Fruit fly (Drosophila melanogaster) whole organism, wandering third instar larva: ENCODE data around the gene CG6873.

Experiments used
- Abd-B ChIP-seq: fragments of >200 bp; optimal IDR thresholded peaks from 2 replicates; lab custom pipeline; 2017; ENCODE audit warnings: missing biosample characterization, missing genetic modification characterization
- CG32264 ChIP-seq: fragments of 200-800 bp; sonication (Bioruptor generic); optimal IDR thresholded peaks from 2 replicates; lab custom pipeline; 2016; ENCODE audit warnings: missing biosample characterization, missing genetic modification characterization
- CG9705 ChIP-seq: fragments of 200-800 bp; sonication (Bioruptor generic); optimal IDR thresholded peaks from 2 replicates; lab custom pipeline; 2018; ENCODE audit warnings: missing biosample characterization, mild to moderate bottlenecking, missing genetic modification characterization
- CrebA ChIP-seq: fragments of 200-800 bp; sonication (Bioruptor generic); optimal IDR thresholded peaks from 2 replicates; lab custom pipeline; 2016; ENCODE audit warnings: missing biosample characterization, mild to moderate bottlenecking, missing genetic modification characterization, borderline replicate concordance
- Dfd ChIP-seq: fragments of >200 bp; optimal IDR thresholded peaks from 2 replicates; lab custom pipeline; 2017; ENCODE audit warnings: missing biosample characterization, missing genetic modification characterization
- Dif ChIP-seq: fragments of 200-275, 200-300 bp; sonication (Bioruptor generic); optimal IDR thresholded peaks from 2 replicates; lab custom pipeline; 2018; ENCODE audit warnings: missing biosample characterization, missing genetic modification characterization; ENCODE audit not compliant: partially characterized antibody
- GATAd ChIP-seq: sonication (Bioruptor generic); optimal IDR thresholded peaks from 2 replicates; lab custom pipeline; 2016; ENCODE audit warnings: missing biosample characterization, missing genetic modification characterization
- HLH106 ChIP-seq: fragments of 200-800 bp; optimal IDR thresholded peaks from 3 replicates; lab custom pipeline; 2019; ENCODE audit warnings: missing biosample characterization, mild to moderate bottlenecking, missing genetic modification characterization, moderate library complexity
- Hnf4 ChIP-seq: fragments of 200-800 bp; sonication (Bioruptor generic); optimal IDR thresholded peaks from 2 replicates; lab custom pipeline; 2016; ENCODE audit warnings: missing biosample characterization, mild to moderate bottlenecking, missing genetic modification characterization
- Hr78 ChIP-seq: fragments of >200 bp; optimal IDR thresholded peaks from 2 replicates; lab custom pipeline; 2017; ENCODE audit warnings: missing biosample characterization, missing genetic modification characterization
- Hr83 ChIP-seq: fragments of 200-300 bp; sonication (Bioruptor generic); optimal IDR thresholded peaks from 2 replicates; lab custom pipeline; 2016; ENCODE audit warnings: missing biosample characterization, mild to moderate bottlenecking, missing genetic modification characterization, moderate library complexity; ENCODE audit not compliant: poor library complexity, severe bottlenecking
- Jra ChIP-seq: sonication (Bioruptor generic); optimal IDR thresholded peaks from 2 replicates; lab custom pipeline; 2016; ENCODE audit warnings: missing biosample characterization, missing genetic modification characterization
- Mio ChIP-seq: sonication (Bioruptor generic); optimal IDR thresholded peaks from 2 replicates; lab custom pipeline; 2016; ENCODE audit warnings: missing biosample characterization, missing genetic modification characterization
- Myc ChIP-seq: fragments of >200 bp; optimal IDR thresholded peaks from 2 replicates; lab custom pipeline; 2017
- N ChIP-seq: fragments of >200 bp; optimal IDR thresholded peaks from 2 replicates; lab custom pipeline; 2018; ENCODE audit warnings: missing biosample characterization, missing external identifiers, missing genetic modification characterization
- Rel ChIP-seq, 2 experiments: fragments of 200-800 bp; sonication (Bioruptor generic) in 1 of 2; optimal IDR thresholded peaks; 2 replicates in 1 of 2; 3 replicates in 1 of 2; lab custom pipeline; 2016 to 2019; ENCODE audit warnings: mild to moderate bottlenecking in 2 of 2, missing biosample characterization in 2 of 2, missing genetic modification characterization in 2 of 2, moderate library complexity in 1 of 2
- Sp1 ChIP-seq: fragments of 200-800 bp; sonication (Bioruptor generic); optimal IDR thresholded peaks from 3 replicates; lab custom pipeline; 2019; ENCODE audit warnings: missing biosample characterization, mild to moderate bottlenecking, missing genetic modification characterization, moderate library complexity
- Vsx2 ChIP-seq: fragments of 200-300, 225-300 bp; sonication (Bioruptor generic); optimal IDR thresholded peaks from 2 replicates; lab custom pipeline; 2018; ENCODE audit warnings: missing biosample characterization, missing genetic modification characterization; ENCODE audit not compliant: partially characterized antibody
- br ChIP-seq: fragments of 200-800 bp; sonication (Bioruptor generic); optimal IDR thresholded peaks from 2 replicates; lab custom pipeline; 2016; ENCODE audit warnings: missing biosample characterization, missing genetic modification characterization
- brk ChIP-seq: fragments of 200-800 bp; sonication (Bioruptor generic); optimal IDR thresholded peaks from 2 replicates; lab custom pipeline; 2016; ENCODE audit warnings: missing biosample characterization, mild to moderate bottlenecking, missing genetic modification characterization
- dl ChIP-seq, 2 experiments: fragments of 175-275, 200-275 bp in 1 of 2; fragments of 200-275 bp in 1 of 2; sonication (Bioruptor generic); optimal IDR thresholded peaks; lab custom pipeline; 2018; ENCODE audit warnings: mild to moderate bottlenecking in 2 of 2, missing biosample characterization in 2 of 2, missing genetic modification characterization in 2 of 2, moderate library complexity in 2 of 2; ENCODE audit not compliant: partially characterized antibody in 2 of 2, insufficient read depth in 1 of 2
- dmrt93B ChIP-seq: fragments of 200-800 bp; sonication (Bioruptor generic); optimal IDR thresholded peaks from 2 replicates; lab custom pipeline; 2018; ENCODE audit warnings: missing biosample characterization, mild to moderate bottlenecking, missing genetic modification characterization
- dsf ChIP-seq: sonication (Bioruptor generic); optimal IDR thresholded peaks from 2 replicates; lab custom pipeline; 2016; ENCODE audit warnings: missing biosample characterization, missing genetic modification characterization, borderline replicate concordance
- fru ChIP-seq: fragments of 200-800 bp; sonication (Bioruptor generic); optimal IDR thresholded peaks from 3 replicates; lab custom pipeline; 2016; ENCODE audit warnings: missing biosample characterization, mild to moderate bottlenecking, missing genetic modification characterization
- h ChIP-seq: fragments of 200-800 bp; sonication (Bioruptor generic); optimal IDR thresholded peaks from 3 replicates; lab custom pipeline; 2016; ENCODE audit warnings: missing biosample characterization, mild to moderate bottlenecking, missing genetic modification characterization
- jim ChIP-seq: fragments of 175-275, 200-325 bp; sonication (Bioruptor generic); optimal IDR thresholded peaks from 2 replicates; lab custom pipeline; 2016; ENCODE audit warnings: missing biosample characterization, mild to moderate bottlenecking, missing genetic modification characterization
- lola ChIP-seq: fragments of >200 bp; optimal IDR thresholded peaks from 2 replicates; lab custom pipeline; 2017; ENCODE audit warnings: missing biosample characterization, missing genetic modification characterization
- pan ChIP-seq: fragments of >200 bp; optimal IDR thresholded peaks from 2 replicates; lab custom pipeline; 2017
- psq ChIP-seq: fragments of 200-800 bp; sonication (Bioruptor generic); optimal IDR thresholded peaks from 3 replicates; lab custom pipeline; 2017; ENCODE audit warnings: missing biosample characterization, mild to moderate bottlenecking, missing genetic modification characterization, moderate library complexity
- rgr ChIP-seq: fragments of 200-800 bp; sonication (Bioruptor generic); optimal IDR thresholded peaks from 3 replicates; lab custom pipeline; 2016; ENCODE audit warnings: missing biosample characterization, mild to moderate bottlenecking, missing genetic modification characterization
- sage ChIP-seq: fragments of 200-800 bp; sonication (Bioruptor generic); optimal IDR thresholded peaks from 2 replicates; lab custom pipeline; 2016; ENCODE audit warnings: missing biosample characterization, mild to moderate bottlenecking, missing genetic modification characterization
- sv ChIP-seq: fragments of 200-800 bp; sonication (Bioruptor generic); optimal IDR thresholded peaks from 3 replicates; lab custom pipeline; 2016; ENCODE audit warnings: missing biosample characterization, missing genetic modification characterization
- tai ChIP-seq: sonication (Bioruptor generic); optimal IDR thresholded peaks from 2 replicates; lab custom pipeline; 2016; ENCODE audit warnings: missing biosample characterization, missing genetic modification characterization
- usp ChIP-seq: fragments of >200 bp; optimal IDR thresholded peaks from 2 replicates; lab custom pipeline; 2017; ENCODE audit warnings: missing biosample characterization, missing genetic modification characterization

CG6873 gene

dm6 chrX:18773817-18774216 is 34.1 kb upstream of the CG6873 start, which contains the start of gene CCKLR-17D3:
Gene CCKLR-17D3 (minus strand): TSS chrX:18774027.
- TF ChIP-seq CG32264 (no peak), Sp1 (GFP tag; lab: Kevin White, UChicago) (no peak), usp (GFP tag; lab: Kevin White, UChicago) (no peak), dsf (no peak), Rel (GFP tag; optimal IDR thresholded peaks at IDR 0.05; lab: Kevin White, UChicago) (no peak), Rel (tag; optimal IDR thresholded peaks at IDR 0.05; lab: Kevin White, UChicago) (no peak), dl (GFP tag; optimal IDR thresholded peaks at IDR 0.05; lab: Kevin White, UChicago; ENCODE audit: insufficient read depth in 1 of 2, partially characterized antibody in 2 of 2) (no peak), HLH106 (tag; lab: Kevin White, UChicago) (no peak), sage (GFP tag; lab: Kevin White, UChicago) (no peak), Jra (GFP tag; lab: Kevin White, UChicago) (no peak), GATAd (GFP tag; lab: Kevin White, UChicago) (no peak)

dm6 chrX:18771995-18772394 is 32.3 kb upstream of the CG6873 start:
- TF ChIP-seq Dif (GFP tag; lab: Kevin White, UChicago) (no peak), Hr78 (peak; percentile 35), Hnf4 (GFP tag; lab: Kevin White, UChicago) (no peak), Vsx2 (GFP tag; lab: Kevin White, UChicago) (no peak), brk (GFP tag; lab: Kevin White, UChicago) (no peak), tai (GFP tag; lab: Kevin White, UChicago) (no peak), CG9705 (GFP tag; lab: Kevin White, UChicago) (no peak), sage (GFP tag; lab: Kevin White, UChicago) (no peak), Abd-B (GFP tag; lab: Kevin White, UChicago) (no peak), Hr83 (GFP tag; lab: Kevin White, UChicago) (no peak), dsf (no peak), lola (no peak), CG32264 (no peak), br (no peak), h (no peak), GATAd (GFP tag; lab: Kevin White, UChicago) (no peak), psq (GFP tag; lab: Kevin White, UChicago) (no peak), Myc (lab: Kevin White, UChicago) (peak; percentile 83), fru (GFP tag; lab: Kevin White, UChicago) (no peak), Dfd (GFP tag; lab: Kevin White, UChicago) (no peak), N (GFP tag; lab: Kevin White, UChicago) (peak; percentile 87), pan (lab: Kevin White, UChicago) (no peak), rgr (GFP tag; lab: Kevin White, UChicago) (no peak), CrebA (GFP tag; lab: Kevin White, UChicago) (no peak)

dm6 chrX:18771356-18771755 is 31.7 kb upstream of the CG6873 start:
- TF ChIP-seq sage (GFP tag; lab: Kevin White, UChicago) (no peak), sv (no peak), tai (GFP tag; lab: Kevin White, UChicago) (no peak), Dfd (GFP tag; lab: Kevin White, UChicago) (no peak), Hr78 (no peak), dl (GFP tag; optimal IDR thresholded peaks at IDR 0.05; lab: Kevin White, UChicago; ENCODE audit: insufficient read depth in 1 of 2, partially characterized antibody in 2 of 2) (no peak), Sp1 (GFP tag; lab: Kevin White, UChicago) (no peak), Vsx2 (GFP tag; lab: Kevin White, UChicago) (no peak), h (no peak), CG32264 (no peak), Abd-B (GFP tag; lab: Kevin White, UChicago) (no peak), Myc (lab: Kevin White, UChicago) (no peak), fru (GFP tag; lab: Kevin White, UChicago) (no peak), HLH106 (tag; lab: Kevin White, UChicago) (no peak), Jra (GFP tag; lab: Kevin White, UChicago) (no peak), Mio (GFP tag; lab: Kevin White, UChicago) (no peak), dmrt93B (GFP tag; lab: Kevin White, UChicago) (no peak), psq (GFP tag; lab: Kevin White, UChicago) (no peak)
- TF ChIP-seq, all 38 proteins: peak for 0

dm6 chrX:18748206-18748605 is 8.5 kb upstream of the CG6873 start, which contains the start of gene CG12609:
Gene CG12609 (minus strand): TSS chrX:18748306.
- TF ChIP-seq jim (GFP tag; lab: Kevin White, UChicago) (no peak), h (no peak), CG9705 (GFP tag; lab: Kevin White, UChicago) (no peak), Abd-B (GFP tag; lab: Kevin White, UChicago) (no peak), Mio (GFP tag; lab: Kevin White, UChicago) (no peak), Vsx2 (GFP tag; lab: Kevin White, UChicago) (no peak), tai (GFP tag; lab: Kevin White, UChicago) (no peak), CrebA (GFP tag; lab: Kevin White, UChicago) (no peak), dl (GFP tag; optimal IDR thresholded peaks at IDR 0.05; lab: Kevin White, UChicago; ENCODE audit: insufficient read depth in 1 of 2, partially characterized antibody in 2 of 2) (no peak)
- TF ChIP-seq, all 38 proteins: peak for 0
